Fruit fly (Drosophila melanogaster): ENCODE results near the gene Toll-9.

Toll-9 gene

dm6 chr3L:20402665-20403492 is 36.4 kb upstream of the Toll-9 start (continued):
- TF ChIP-seq fd85E (GFP tag; optimal IDR thresholded peaks at IDR 0.05) (no peak), Eip93F (GFP tag; optimal IDR thresholded peaks at IDR 0.05) (peak; percentile 23), CG34406 (GFP tag; optimal IDR thresholded peaks at IDR 0.05) (peak; percentile 60), fd59A (GFP tag; optimal IDR thresholded peaks at IDR 0.05) (peak; percentile 72), CG32006 (GFP tag; optimal IDR thresholded peaks at IDR 0.05) (no peak), Eip75B (GFP tag; optimal IDR thresholded peaks at IDR 0.05) (peak; percentile 69), ss (GFP tag; optimal IDR thresholded peaks at IDR 0.05) (peak; percentile 55 to 86), Ets96B (tag; optimal IDR thresholded peaks at IDR 0.05) (peak; percentile 83), CG11762 (GFP tag; optimal IDR thresholded peaks at IDR 0.05; ENCODE audit: insufficient read depth) (peak; percentile 46), salr (GFP tag; optimal IDR thresholded peaks at IDR 0.05) (peak in 1 of 2 experiments; percentile 57), CG11902 (GFP tag; optimal IDR thresholded peaks at IDR 0.05) (peak; percentile 62), CG10669 (GFP tag; optimal IDR thresholded peaks at IDR 0.05) (peak; percentile 77), CG1621 (tag; optimal IDR thresholded peaks at IDR 0.05) (peak; percentile 75), CG8632 (GFP tag; optimal IDR thresholded peaks at IDR 0.05) (peak; percentile 49), CG6854 (GFP tag; optimal IDR thresholded peaks at IDR 0.05) (no peak), CG10631 (GFP tag; optimal IDR thresholded peaks at IDR 0.05) (peak; percentile 39), CG6163 (GFP tag; IDR thresholded peaks at IDR 0.05) (peak; percentile 77), CG8119 (GFP tag; IDR thresholded peaks at IDR 0.05) (no peak), Sox14 (GFP tag; optimal IDR thresholded peaks at IDR 0.05) (peak; percentile 56), CG7368 (GFP tag; optimal IDR thresholded peaks at IDR 0.05) (peak; percentile 55)

dm6 chr3L:20401026-20401912 is 34.7 kb upstream of the Toll-9 start, which contains the start of gene trbl:
TSS of gene trbl (minus strand) at chr3L:20401609.
- TF ChIP-seq CG6276 (GFP tag; optimal IDR thresholded peaks at IDR 0.05) (peak; percentile 19), fkh (GFP tag; optimal IDR thresholded peaks at IDR 0.05) (peak; percentile 27), CG6808 (GFP tag; optimal IDR thresholded peaks at IDR 0.05) (peak; percentile 18), CG9139 (GFP tag; optimal IDR thresholded peaks at IDR 0.05) (no peak), acj6 (GFP tag; optimal IDR thresholded peaks at IDR 0.05) (no peak), CG10631 (GFP tag; optimal IDR thresholded peaks at IDR 0.05) (no peak), Eip75B (GFP tag; optimal IDR thresholded peaks at IDR 0.05) (no peak), CG31627 (GFP tag; optimal IDR thresholded peaks at IDR 0.05) (no peak), Blimp-1 (GFP tag; optimal IDR thresholded peaks at IDR 0.05) (no peak), ss (GFP tag; optimal IDR thresholded peaks at IDR 0.05) (peak; percentile 12 to 21), CG1621 (tag; optimal IDR thresholded peaks at IDR 0.05) (peak; percentile 53), Hr39 (GFP tag; optimal IDR thresholded peaks at IDR 0.05) (no peak), Hr38 (GFP tag; optimal IDR thresholded peaks at IDR 0.05) (no peak), Sox15 (GFP tag; optimal IDR thresholded peaks at IDR 0.05) (no peak), topi (GFP tag; optimal IDR thresholded peaks at IDR 0.05) (no peak), salr (GFP tag; optimal IDR thresholded peaks at IDR 0.05) (no peak), esn (GFP tag; optimal IDR thresholded peaks at IDR 0.05) (no peak), eg (GFP tag; IDR thresholded peaks at IDR 0.05) (peak; percentile 60; the same call in 2 of the 3 replicates), cyc (GFP tag; optimal IDR thresholded peaks at IDR 0.05) (no peak), achi (GFP tag; optimal IDR thresholded peaks at IDR 0.05) (peak; percentile 15), OdsH (GFP tag; optimal IDR thresholded peaks at IDR 0.05) (no peak), CG4318 (GFP tag; optimal IDR thresholded peaks at IDR 0.05) (no peak), CG8119 (GFP tag; IDR thresholded peaks at IDR 0.05) (peak; percentile 40; the same call in 2 of the 3 replicates), fd85E (GFP tag; optimal IDR thresholded peaks at IDR 0.05) (peak; percentile 30), Sox14 (GFP tag; optimal IDR thresholded peaks at IDR 0.05) (peak; percentile 29), svp (GFP tag) (peak; percentile 73), net (GFP tag; optimal IDR thresholded peaks at IDR 0.05) (peak; percentile 58), CG6854 (GFP tag; optimal IDR thresholded peaks at IDR 0.05) (peak; percentile 66), CG11294 (GFP tag; IDR thresholded peaks at IDR 0.05) (no peak), Lpt (GFP tag; optimal IDR thresholded peaks at IDR 0.05) (no peak), CG3032 (tag; optimal IDR thresholded peaks at IDR 0.05) (no peak), fd59A (GFP tag; optimal IDR thresholded peaks at IDR 0.05) (no peak), CG6163 (GFP tag; IDR thresholded peaks at IDR 0.05) (peak; percentile 68), Met (GFP tag; optimal IDR thresholded peaks at IDR 0.05) (no peak), CG8319 (GFP tag; optimal IDR thresholded peaks at IDR 0.05) (no peak), Gug (GFP tag; IDR thresholded peaks at IDR 0.05) (no peak), CG11902 (GFP tag; optimal IDR thresholded peaks at IDR 0.05) (no peak)
